Worm (Caenorhabditis elegans) whole organism, young adult: ENCODE measurements around the gene nspb-3.
A peak's percentile ranks its signal among the peaks of the same experiment; 100 is the strongest.

Experiments used
- B0019.2 ChIP-seq: fragments of 200-800 bp; sonication (Bioruptor generic); conservative IDR thresholded peaks from 2 replicates; pipeline ENCODE4 v1.3.6; 2022; ENCODE audit warnings: missing genetic modification reagents, missing genetic modification characterization, missing compliant biosample characterization
- B0035.1 ChIP-seq: sonication (generic microtip); optimal IDR thresholded peaks from 2 replicates; lab custom pipeline; 2016; ENCODE audit warnings: missing genetic modification characterization, mild to moderate bottlenecking, missing compliant biosample characterization, missing genotype, missing genetic modification reagents
- B0336.3 ChIP-seq: fragments of 200-800 bp; sonication (Bioruptor generic); IDR thresholded peaks from 2 replicates; pipeline ENCODE4 v1.3.6; 2022; ENCODE audit warnings: missing genetic modification characterization, missing compliant biosample characterization
- F23B12.7 ChIP-seq: sonication (generic microtip); optimal IDR thresholded peaks from 2 replicates; lab custom pipeline; 2017; ENCODE audit warnings: missing genetic modification characterization, mild to moderate bottlenecking, missing compliant biosample characterization, antibody characterized with exemption, moderate library complexity; ENCODE audit not compliant: insufficient read depth
- F37B4.10 ChIP-seq: fragments of 200-800 bp; sonication (Bioruptor generic); IDR thresholded peaks from 2 replicates; pipeline ENCODE4 v1.3.6; 2022; ENCODE audit warnings: missing genetic modification characterization, missing compliant biosample characterization
- F49E8.2 ChIP-seq: sonication (generic microtip); optimal IDR thresholded peaks from 3 replicates; lab custom pipeline; 2017; ENCODE audit warnings: missing genetic modification characterization, mild to moderate bottlenecking, missing compliant biosample characterization, antibody characterized with exemption, moderate library complexity; ENCODE audit not compliant: insufficient read depth
- F52B5.7 ChIP-seq: sonication (generic microtip); optimal IDR thresholded peaks from 2 replicates; lab custom pipeline; 2016; ENCODE audit warnings: mild to moderate bottlenecking, missing genetic modification characterization, missing compliant biosample characterization
- F55B11.4 ChIP-seq: sonication (generic microtip); optimal IDR thresholded peaks from 2 replicates; lab custom pipeline; 2016; ENCODE audit warnings: missing compliant biosample characterization, missing genetic modification characterization, borderline replicate concordance; ENCODE audit not compliant: insufficient read depth
- K11D2.4 ChIP-seq: fragments of 200-800 bp; sonication (Bioruptor generic); IDR thresholded peaks from 2 replicates; pipeline ENCODE4 v1.3.6; 2022; ENCODE audit warnings: missing genetic modification reagents, missing genetic modification characterization, missing compliant biosample characterization
- T26A5.8 ChIP-seq: sonication (generic microtip); optimal IDR thresholded peaks from 2 replicates; lab custom pipeline; 2016; ENCODE audit warnings: missing genetic modification characterization, missing compliant biosample characterization
- Y53F4B.3 ChIP-seq: fragments of 200-800 bp; sonication (Bioruptor generic); IDR thresholded peaks from 2 replicates; pipeline ENCODE4 v1.3.6; 2022; ENCODE audit warnings: missing genetic modification reagents, missing genetic modification characterization, missing compliant biosample characterization
- Y56A3A.18 ChIP-seq: fragments of 200-800 bp; sonication (Bioruptor generic); IDR thresholded peaks from 2 replicates; pipeline ENCODE4 v1.3.6; 2022; ENCODE audit warnings: missing genetic modification reagents, missing genetic modification characterization, missing compliant biosample characterization
- Y95B8A.8 ChIP-seq: fragments of 200-800 bp; sonication (Bioruptor generic); IDR thresholded peaks from 2 replicates; pipeline ENCODE4 v1.3.6; 2022; ENCODE audit warnings: missing genetic modification reagents, missing genetic modification characterization, missing compliant biosample characterization
- ZK185.1 ChIP-seq: sonication (generic microtip); optimal IDR thresholded peaks from 2 replicates; lab custom pipeline; 2016; ENCODE audit warnings: mild to moderate bottlenecking, missing genetic modification characterization, missing compliant biosample characterization; ENCODE audit not compliant: poor library complexity, severe bottlenecking
- aptf-2 ChIP-seq: fragments of 200-800 bp; sonication (Bioruptor generic); conservative IDR thresholded peaks from 2 replicates; pipeline ENCODE4 v1.3.6; 2022; ENCODE audit warnings: missing genetic modification reagents, missing genetic modification characterization, missing compliant biosample characterization
- attf-5 ChIP-seq: fragments of 200-800 bp; sonication (Bioruptor generic); optimal IDR thresholded peaks from 2 replicates; lab custom pipeline; 2018; ENCODE audit warnings: mild to moderate bottlenecking, missing genetic modification characterization, missing compliant biosample characterization
- attf-6 ChIP-seq: fragments of 200-800 bp; sonication (Bioruptor generic); IDR thresholded peaks from 2 replicates; pipeline ENCODE4 v1.3.6; 2022; ENCODE audit warnings: missing genetic modification reagents, missing genetic modification characterization, missing compliant biosample characterization
- bed-1 ChIP-seq: fragments of 200-800 bp; sonication (Bioruptor generic); IDR thresholded peaks from 2 replicates; pipeline ENCODE4 v1.3.6; 2022; ENCODE audit warnings: missing genetic modification reagents, missing genetic modification characterization, missing compliant biosample characterization
- bed-2 ChIP-seq: fragments of 200-800 bp; sonication (Bioruptor generic); IDR thresholded peaks from 2 replicates; pipeline ENCODE4 v1.3.6; 2022; ENCODE audit warnings: missing genetic modification reagents, missing genetic modification characterization, missing compliant biosample characterization
- cebp-1 ChIP-seq, 2 experiments: fragments of 200-800 bp in 1 of 2; sonication (Bioruptor generic) in 1 of 2; sonication (generic microtip) in 1 of 2; IDR thresholded peaks in 1 of 2; optimal IDR thresholded peaks in 1 of 2; 2 replicates each; pipeline versions ENCODE4 v1.3.6 to Lab custom; 2017 to 2022; ENCODE audit warnings: missing compliant biosample characterization in 2 of 2, missing genetic modification characterization in 2 of 2, mild to moderate bottlenecking in 1 of 2, missing genetic modification reagents in 1 of 2, moderate library complexity in 1 of 2
- cebp-2 ChIP-seq: fragments of 200-800 bp; sonication (Bioruptor generic); IDR thresholded peaks from 2 replicates; pipeline ENCODE4 v1.3.6; 2022; ENCODE audit warnings: missing genetic modification characterization, missing compliant biosample characterization
- ceh-100 ChIP-seq: fragments of 200-800 bp; sonication (Bioruptor generic); IDR thresholded peaks from 2 replicates; pipeline ENCODE4 v1.3.6; 2022; ENCODE audit warnings: missing genetic modification reagents, missing genetic modification characterization, missing compliant biosample characterization
- ceh-79 ChIP-seq: sonication (generic microtip); optimal IDR thresholded peaks from 2 replicates; lab custom pipeline; 2017; ENCODE audit warnings: mild to moderate bottlenecking, missing genetic modification characterization, missing compliant biosample characterization
- chd-7 ChIP-seq: sonication (generic microtip); optimal IDR thresholded peaks from 2 replicates; lab custom pipeline; 2016; ENCODE audit warnings: mild to moderate bottlenecking, missing genetic modification characterization, moderate library complexity, missing compliant biosample characterization
- die-1 ChIP-seq: sonication (generic microtip); optimal IDR thresholded peaks from 2 replicates; lab custom pipeline; 2016; ENCODE audit warnings: missing genotype, mild to moderate bottlenecking, missing genetic modification characterization, missing compliant biosample characterization
- dpff-1 ChIP-seq: sonication (generic microtip); optimal IDR thresholded peaks from 2 replicates; lab custom pipeline; 2017; ENCODE audit warnings: mild to moderate bottlenecking, missing genetic modification characterization, missing compliant biosample characterization
- egl-44 ChIP-seq: fragments of 200-800 bp; sonication (Bioruptor generic); IDR thresholded peaks from 2 replicates; pipeline ENCODE4 v1.3.6; 2022; ENCODE audit warnings: missing genetic modification reagents, missing genetic modification characterization, missing compliant biosample characterization
- ekl-4 ChIP-seq: fragments of 200-800 bp; sonication (Bioruptor generic); IDR thresholded peaks from 2 replicates; pipeline ENCODE4 v1.3.6; 2022; ENCODE audit warnings: missing genetic modification reagents, missing genetic modification characterization, missing compliant biosample characterization
- fkh-3 ChIP-seq: sonication (generic microtip); optimal IDR thresholded peaks from 2 replicates; lab custom pipeline; 2016; ENCODE audit warnings: mild to moderate bottlenecking, missing genetic modification characterization, missing compliant biosample characterization
- hlh-12 ChIP-seq: sonication (generic microtip); optimal IDR thresholded peaks from 2 replicates; lab custom pipeline; 2016; ENCODE audit warnings: missing genetic modification characterization, missing compliant biosample characterization
- hlh-26 ChIP-seq: fragments of 200-800 bp; sonication (Bioruptor generic); conservative IDR thresholded peaks from 2 replicates; pipeline ENCODE4 v1.3.6; 2022; ENCODE audit warnings: missing genetic modification reagents, missing genetic modification characterization, missing compliant biosample characterization
- hmg-1.2 ChIP-seq: fragments of 200-800 bp; sonication (Bioruptor generic); IDR thresholded peaks from 2 replicates; pipeline ENCODE4 v1.3.6; 2022; ENCODE audit warnings: missing genetic modification reagents, missing genetic modification characterization, missing compliant biosample characterization
- lin-26 ChIP-seq: fragments of 200-800 bp; sonication (Bioruptor generic); IDR thresholded peaks from 2 replicates; pipeline ENCODE4 v1.3.6; 2022; ENCODE audit warnings: missing genetic modification reagents, missing genetic modification characterization, missing compliant biosample characterization
- lin-35 ChIP-seq, 3 experiments: fragments of 150-350 bp in 2 of 3; sonication (generic microtip) in 1 of 3; optimal IDR thresholded peaks; 2 replicates each; lab custom pipeline; 2014 to 2018; ENCODE audit warnings: missing biosample characterization in 3 of 3, missing genetic modification characterization in 3 of 3, missing genetic modification reagents in 3 of 3
- lin-54 ChIP-seq: fragments of 200-800 bp; sonication (Bioruptor generic); optimal IDR thresholded peaks from 2 replicates; lab custom pipeline; 2018; ENCODE audit warnings: mild to moderate bottlenecking, missing genetic modification characterization, missing compliant biosample characterization
- lsy-27 ChIP-seq: sonication (generic microtip); optimal IDR thresholded peaks from 2 replicates; lab custom pipeline; 2017; ENCODE audit warnings: missing genetic modification characterization, mild to moderate bottlenecking, missing compliant biosample characterization, antibody characterized with exemption, missing genotype, borderline replicate concordance; ENCODE audit not compliant: insufficient read depth
- madf-10 ChIP-seq: sonication (generic microtip); optimal IDR thresholded peaks from 2 replicates; lab custom pipeline; 2016; ENCODE audit warnings: mild to moderate bottlenecking, missing genetic modification characterization, missing compliant biosample characterization
- madf-6 ChIP-seq: fragments of 200-800 bp; sonication (Bioruptor generic); IDR thresholded peaks from 2 replicates; pipeline ENCODE4 v1.3.6; 2022; ENCODE audit warnings: missing genetic modification reagents, missing genetic modification characterization, missing compliant biosample characterization
- madf-8 ChIP-seq: fragments of 200-800 bp; sonication (Bioruptor generic); conservative IDR thresholded peaks from 2 replicates; pipeline ENCODE4 v1.3.6; 2022; ENCODE audit warnings: missing genetic modification reagents, missing genetic modification characterization, missing compliant biosample characterization
- mcd-1 ChIP-seq: fragments of 200-800 bp; sonication (Bioruptor generic); IDR thresholded peaks from 2 replicates; pipeline ENCODE4 v1.3.6; 2022; ENCODE audit warnings: missing genetic modification reagents, missing genetic modification characterization, missing compliant biosample characterization
- mes-4 ChIP-seq: sonication (generic microtip); optimal IDR thresholded peaks from 2 replicates; lab custom pipeline; 2016; ENCODE audit warnings: missing genotype, missing genetic modification characterization, missing compliant biosample characterization
- mxl-1 ChIP-seq: sonication (generic microtip); optimal IDR thresholded peaks from 2 replicates; lab custom pipeline; 2016; ENCODE audit warnings: missing genetic modification characterization, missing compliant biosample characterization
- nhr-80 ChIP-seq: sonication (generic microtip); optimal IDR thresholded peaks from 2 replicates; lab custom pipeline; 2016; ENCODE audit warnings: missing genetic modification characterization, missing compliant biosample characterization
- pbrm-1 ChIP-seq: fragments of 200-800 bp; sonication (Bioruptor generic); IDR thresholded peaks from 2 replicates; pipeline ENCODE4 v1.3.6; 2022; ENCODE audit warnings: missing genetic modification reagents, missing genetic modification characterization, missing compliant biosample characterization
- snpc-4 ChIP-seq, 5 experiments: fragments of 150-350 bp in 1 of 5; sonication (generic microtip) in 4 of 5; optimal IDR thresholded peaks; 2 replicates each; lab custom pipeline; 2014 to 2018; ENCODE audit warnings: missing genetic modification characterization in 5 of 5, missing biosample characterization in 3 of 5, antibody characterized with exemption in 2 of 5, mild to moderate bottlenecking in 2 of 5, missing compliant biosample characterization in 2 of 5, missing genotype in 2 of 5, moderate library complexity in 2 of 5, missing genetic modification reagents in 1 of 5
- xnd-1 ChIP-seq: sonication (generic microtip); optimal IDR thresholded peaks from 2 replicates; lab custom pipeline; 2016; ENCODE audit warnings: missing genotype, missing genetic modification reagents, missing genetic modification characterization, missing compliant biosample characterization
- zim-3 ChIP-seq: sonication (generic microtip); optimal IDR thresholded peaks from 2 replicates; lab custom pipeline; 2017; ENCODE audit warnings: mild to moderate bottlenecking, missing genetic modification characterization, moderate library complexity, missing compliant biosample characterization

The nspb-3 gene

DNA sequence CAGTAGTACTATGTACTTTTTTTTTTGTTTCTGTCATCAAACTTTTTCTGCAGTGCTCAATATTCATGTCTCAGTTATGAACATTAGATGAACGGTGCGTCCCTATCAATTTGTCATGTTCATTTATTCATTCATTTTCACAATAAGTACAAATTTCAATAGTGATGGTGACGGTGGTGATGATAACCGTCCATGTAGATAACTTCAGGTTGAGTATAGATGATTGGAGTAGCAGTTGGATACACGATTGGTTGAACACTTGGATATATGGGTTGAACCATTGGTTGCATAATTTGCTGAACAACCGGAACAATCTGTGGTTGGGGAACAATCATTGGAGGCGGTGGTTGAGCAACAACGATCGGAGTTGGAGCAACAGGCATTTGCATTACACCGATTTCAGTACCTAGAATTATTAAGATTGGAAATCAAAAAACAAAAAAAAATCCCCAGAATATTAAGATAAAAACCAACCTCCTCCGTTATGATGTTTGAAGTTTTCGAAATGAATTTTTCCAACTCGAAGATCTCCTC, 6.6 kb downstream of the nspb-3 start:
- TF ChIP-seq ceh-79 (tag; lab: Kevin White, UChicago) (no peak), hmg-1.2 (GFP tag; lab: Robert Waterston, UW) (0 out of 2 replicates have a peak, but pooled peaks have one; percentile 7), F49E8.2 (tag; lab: Kevin White, UChicago) (no peak), F52B5.7 (tag; lab: Kevin White, UChicago) (no peak), madf-10 (tag; lab: Kevin White, UChicago) (no peak), chd-7 (tag; lab: Kevin White, UChicago) (no peak), cebp-1 (GFP tag; IDR thresholded peaks at IDR 0.05; lab: Robert Waterston, UW) (no peak), cebp-1 (tag; optimal IDR thresholded peaks at IDR 0.05; lab: Kevin White, UChicago) (no peak), madf-6 (0 out of 2 replicates have a peak, but pooled peaks have one; percentile 32), pbrm-1 (GFP tag; lab: Robert Waterston, UW) (no peak), B0336.3 (peak; percentile 51; the same call in 1 of the 2 replicates), attf-6 (no peak), xnd-1 (tag; lab: Kevin White, UChicago) (no peak), cebp-2 (GFP tag; lab: Robert Waterston, UW) (no peak), aptf-2 (GFP tag; lab: Robert Waterston, UW) (no peak), Y56A3A.18 (GFP tag; lab: Robert Waterston, UW) (no peak), nhr-80 (no peak), lin-26 (0 out of 2 replicates have a peak, but pooled peaks have one; percentile 51), ceh-100 (GFP tag; lab: Robert Waterston, UW) (no peak), lin-35 (GFP tag; optimal IDR thresholded peaks at IDR 0.05; lab: Kevin White, UChicago) (peak in 1 of 3 experiments; percentile 21), T26A5.8 (tag; lab: Kevin White, UChicago) (no peak), die-1 (no peak), Y95B8A.8 (GFP tag; lab: Robert Waterston, UW) (no peak), F37B4.10 (no peak), hlh-26 (no peak), dpff-1 (tag; lab: Kevin White, UChicago) (peak; percentile 14), K11D2.4 (GFP tag; lab: Robert Waterston, UW) (no peak), bed-2 (GFP tag; lab: Robert Waterston, UW) (no peak), B0035.1 (tag; lab: Kevin White, UChicago) (no peak), zim-3 (tag; lab: Kevin White, UChicago) (no peak), mes-4 (tag; lab: Kevin White, UChicago) (no peak), snpc-4 (GFP tag; optimal IDR thresholded peaks at IDR 0.05; lab: Kevin White, UChicago) (no peak), snpc-4 (tag; optimal IDR thresholded peaks at IDR 0.05; lab: Kevin White, UChicago) (peak in 1 of 4 experiments; percentile 61), hlh-12 (tag; lab: Kevin White, UChicago) (no peak), B0019.2 (GFP tag; lab: Robert Waterston, UW) (no peak), Y53F4B.3 (no peak), egl-44 (GFP tag; lab: Robert Waterston, UW) (no peak), attf-5 (GFP tag; lab: Kevin White, UChicago) (no peak), madf-8 (GFP tag; lab: Robert Waterston, UW) (no peak; the same call in 1 of the 2 replicates), F23B12.7 (tag; lab: Kevin White, UChicago) (no peak), lsy-27 (tag; lab: Kevin White, UChicago) (no peak), mxl-1 (no peak), bed-1 (no peak), mcd-1 (no peak), fkh-3 (no peak), lin-54 (GFP tag; lab: Kevin White, UChicago) (no peak), F55B11.4 (tag; lab: Kevin White, UChicago) (no peak), ZK185.1 (tag; lab: Kevin White, UChicago) (no peak), ekl-4 (GFP tag; lab: Robert Waterston, UW) (no peak)
